Worm (Caenorhabditis elegans) whole organism, late embryonic: Measurements from ENCODE around the gene srsx-16.

Source experiments
- K02D7.2 ChIP-seq: sonication (generic microtip); optimal IDR thresholded peaks from 2 replicates; lab custom pipeline; 2017; ENCODE audit warnings: mild to moderate bottlenecking, missing genetic modification characterization, missing compliant biosample characterization
- T23F11.4 ChIP-seq: fragments of 200-800 bp; sonication (Bioruptor generic); optimal IDR thresholded peaks from 2 replicates; lab custom pipeline; 2018; ENCODE audit warnings: mild to moderate bottlenecking, missing genetic modification characterization, missing compliant biosample characterization
- Y22D7AL.16 ChIP-seq: sonication (generic microtip); optimal IDR thresholded peaks from 2 replicates; lab custom pipeline; 2016; ENCODE audit warnings: missing genetic modification characterization, missing compliant biosample characterization
- ahr-1 ChIP-seq: sonication (generic microtip); optimal IDR thresholded peaks from 2 replicates; lab custom pipeline; 2016; ENCODE audit warnings: missing genetic modification characterization, missing compliant biosample characterization
- ama-1 ChIP-seq: fragments of 150-350 bp; optimal IDR thresholded peaks from 2 replicates; lab custom pipeline; 2014
- ceh-18 ChIP-seq: sonication (generic microtip); optimal IDR thresholded peaks from 2 replicates; lab custom pipeline; 2016; ENCODE audit warnings: missing genetic modification characterization, missing compliant biosample characterization
- ceh-2 ChIP-seq: sonication (generic microtip); optimal IDR thresholded peaks from 2 replicates; lab custom pipeline; 2016; ENCODE audit warnings: missing genotype, missing genetic modification characterization, missing compliant biosample characterization
- ceh-24 ChIP-seq: sonication (generic microtip); optimal IDR thresholded peaks from 2 replicates; lab custom pipeline; 2016; ENCODE audit warnings: mild to moderate bottlenecking, missing genetic modification characterization, missing compliant biosample characterization
- ceh-30 ChIP-seq: fragments of 150-350 bp; optimal IDR thresholded peaks from 2 replicates; lab custom pipeline; 2014; ENCODE audit warnings: missing biosample characterization, missing genetic modification characterization
- ceh-31 ChIP-seq: sonication (generic microtip); optimal IDR thresholded peaks from 2 replicates; lab custom pipeline; 2016; ENCODE audit warnings: missing genetic modification characterization, missing compliant biosample characterization
- ceh-34 ChIP-seq: sonication (generic microtip); optimal IDR thresholded peaks from 2 replicates; lab custom pipeline; 2016; ENCODE audit warnings: mild to moderate bottlenecking, missing genetic modification characterization, missing compliant biosample characterization
- ceh-6 ChIP-seq: fragments of 200-800 bp; sonication (Bioruptor generic); optimal IDR thresholded peaks from 2 replicates; lab custom pipeline; 2018; ENCODE audit warnings: mild to moderate bottlenecking, missing genetic modification characterization, missing compliant biosample characterization
- dve-1 ChIP-seq: sonication (generic microtip); optimal IDR thresholded peaks from 2 replicates; lab custom pipeline; 2017; ENCODE audit warnings: antibody characterized with exemption, mild to moderate bottlenecking, missing genetic modification characterization, missing compliant biosample characterization
- eyg-1 ChIP-seq: sonication (generic microtip); optimal IDR thresholded peaks from 2 replicates; lab custom pipeline; 2016; ENCODE audit warnings: missing genotype, missing genetic modification characterization, missing compliant biosample characterization
- fkh-6 ChIP-seq: sonication (generic microtip); optimal IDR thresholded peaks from 2 replicates; lab custom pipeline; 2016; ENCODE audit warnings: missing genetic modification characterization, missing compliant biosample characterization
- gmeb-2 ChIP-seq: sonication (generic microtip); optimal IDR thresholded peaks from 2 replicates; lab custom pipeline; 2016; ENCODE audit warnings: missing genetic modification characterization, inconsistent platforms, missing compliant biosample characterization
- hlh-15 ChIP-seq: sonication (generic microtip); optimal IDR thresholded peaks from 2 replicates; lab custom pipeline; 2016; ENCODE audit warnings: missing genetic modification characterization, missing compliant biosample characterization
- hlh-30 ChIP-seq: sonication (generic microtip); optimal IDR thresholded peaks from 2 replicates; lab custom pipeline; 2017; ENCODE audit warnings: antibody characterized with exemption, missing genetic modification characterization, missing compliant biosample characterization; ENCODE audit not compliant: insufficient read depth
- lin-11 ChIP-seq: fragments of 200-800 bp; sonication (Bioruptor generic); optimal IDR thresholded peaks from 2 replicates; lab custom pipeline; 2018; ENCODE audit warnings: mild to moderate bottlenecking, missing genetic modification characterization, missing compliant biosample characterization
- madf-2 ChIP-seq: sonication (generic microtip); optimal IDR thresholded peaks from 2 replicates; lab custom pipeline; 2017; ENCODE audit warnings: missing genetic modification characterization, missing compliant biosample characterization
- mec-3 ChIP-seq: sonication (generic microtip); optimal IDR thresholded peaks from 2 replicates; lab custom pipeline; 2016; ENCODE audit warnings: borderline replicate concordance, missing genetic modification characterization, missing compliant biosample characterization
- nfya-1 ChIP-seq: sonication (generic microtip); optimal IDR thresholded peaks from 2 replicates; lab custom pipeline; 2017; ENCODE audit warnings: missing genetic modification characterization, mild to moderate bottlenecking, missing compliant biosample characterization, antibody characterized with exemption, moderate library complexity
- nhr-11 ChIP-seq: fragments of 150-350 bp; optimal IDR thresholded peaks from 2 replicates; lab custom pipeline; 2014; ENCODE audit warnings: missing biosample characterization, missing genetic modification characterization
- pat-9 ChIP-seq: fragments of 200-800 bp; sonication (Bioruptor generic); optimal IDR thresholded peaks from 2 replicates; lab custom pipeline; 2018; ENCODE audit warnings: mild to moderate bottlenecking, missing genetic modification characterization, moderate library complexity, missing compliant biosample characterization
- pax-1 ChIP-seq: fragments of 150-350 bp; optimal IDR thresholded peaks from 2 replicates; lab custom pipeline; 2014; ENCODE audit warnings: missing biosample characterization, missing genetic modification characterization
- pha-2 ChIP-seq: sonication (generic microtip); optimal IDR thresholded peaks from 2 replicates; lab custom pipeline; 2017; ENCODE audit warnings: mild to moderate bottlenecking, missing genetic modification characterization, missing compliant biosample characterization
- pqm-1 ChIP-seq: sonication (generic microtip); optimal IDR thresholded peaks from 2 replicates; lab custom pipeline; 2016; ENCODE audit warnings: missing genetic modification characterization, missing compliant biosample characterization
- pros-1 ChIP-seq: fragments of 150-350 bp; optimal IDR thresholded peaks from 2 replicates; lab custom pipeline; 2014; ENCODE audit warnings: missing biosample characterization, missing genetic modification reagents, missing genetic modification characterization
- ref-2 ChIP-seq: sonication (generic microtip); optimal IDR thresholded peaks from 2 replicates; lab custom pipeline; 2016; ENCODE audit warnings: missing genetic modification characterization, missing compliant biosample characterization
- sdc-2 ChIP-seq: sonication (generic microtip); optimal IDR thresholded peaks from 2 replicates; lab custom pipeline; 2016; ENCODE audit warnings: missing genotype, missing genetic modification characterization, missing compliant biosample characterization
- sox-2 ChIP-seq: fragments of 200-800 bp; sonication (Bioruptor generic); IDR thresholded peaks from 2 replicates; pipeline ENCODE4 v1.3.6; 2022; ENCODE audit warnings: missing genetic modification reagents, missing genetic modification characterization, missing compliant biosample characterization
- tbx-2 ChIP-seq: sonication (generic microtip); optimal IDR thresholded peaks from 2 replicates; lab custom pipeline; 2016; ENCODE audit warnings: missing genetic modification characterization, missing compliant biosample characterization
- tbx-7 ChIP-seq: sonication (generic microtip); optimal IDR thresholded peaks from 2 replicates; lab custom pipeline; 2016; ENCODE audit warnings: missing genotype, missing genetic modification characterization, missing compliant biosample characterization
- ttx-3 ChIP-seq: sonication (generic microtip); optimal IDR thresholded peaks from 2 replicates; lab custom pipeline; 2016; ENCODE audit warnings: missing genetic modification reagents, missing genetic modification characterization, missing compliant biosample characterization
- unc-3 ChIP-seq, 2 experiments: fragments of 200-800 bp in 1 of 2; sonication (Bioruptor generic) in 1 of 2; sonication (generic microtip) in 1 of 2; conservative IDR thresholded peaks in 1 of 2; optimal IDR thresholded peaks in 1 of 2; 2 replicates each; pipeline versions ENCODE4 v1.3.6 to Lab custom; 2016 to 2022; ENCODE audit warnings: missing compliant biosample characterization in 2 of 2, missing genetic modification characterization in 2 of 2, missing genetic modification reagents in 1 of 2
- unc-55 ChIP-seq: sonication (generic microtip); optimal IDR thresholded peaks from 2 replicates; lab custom pipeline; 2017; ENCODE audit warnings: missing biosample characterization, missing genetic modification reagents, missing genetic modification characterization
- unc-86 ChIP-seq: sonication (generic microtip); optimal IDR thresholded peaks from 2 replicates; lab custom pipeline; 2016; ENCODE audit warnings: missing genetic modification characterization, missing compliant biosample characterization

Gene srsx-16

ce11 chrIV:5604465-5604864 is 15.1 kb downstream of the srsx-16 start (continued):
- no peak for TF ChIP-seq eyg-1 (tag; lab: Kevin White, UChicago)
- no peak for TF ChIP-seq ceh-30 (tag; lab: Kevin White, UChicago)

ce11 chrIV:5603321-5603720 is 16.2 kb downstream of the srsx-16 start:
- no peak for TF ChIP-seq mec-3 (tag; lab: Kevin White, UChicago)
- no peak for TF ChIP-seq unc-86
- TF ChIP-seq dve-1, result peak; percentile 26
- TF ChIP-seq T23F11.4, result no peak
- no peak for TF ChIP-seq ahr-1 (tag; lab: Kevin White, UChicago)
- TF ChIP-seq tbx-2 (tag; lab: Kevin White, UChicago), result peak; percentile 1
- TF ChIP-seq gmeb-2 (tag; lab: Kevin White, UChicago), result no peak
- TF ChIP-seq ceh-34 (tag; lab: Kevin White, UChicago), result peak; percentile 24

DNA sequence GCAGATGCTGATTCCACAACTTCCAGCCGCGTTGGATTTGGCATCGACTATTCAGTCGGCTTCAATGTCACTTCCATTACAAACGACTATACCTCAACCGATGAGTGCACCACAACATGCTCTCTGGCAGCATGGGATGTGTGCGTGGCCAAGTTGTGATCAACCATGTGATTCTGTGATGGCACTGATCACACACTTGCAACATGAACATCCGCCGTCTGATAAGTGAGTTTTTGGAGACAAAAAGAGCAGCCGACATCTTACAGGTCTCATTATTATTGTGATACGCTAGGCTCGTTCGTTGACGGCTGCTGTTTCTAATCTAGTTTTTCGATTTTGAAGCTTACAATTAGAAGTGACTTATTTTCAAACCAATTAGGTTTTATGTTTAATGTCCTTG is 17.1 kb downstream of the srsx-16 start:
- TF ChIP-seq ceh-31 (tag; lab: Kevin White, UChicago) (no peak), mec-3 (tag; lab: Kevin White, UChicago) (no peak), pat-9 (no peak), dve-1 (no peak), sox-2 (GFP tag; lab: Robert Waterston, UW) (no peak), nhr-11 (tag; lab: Kevin White, UChicago) (no peak), pros-1 (tag; lab: Kevin White, UChicago) (no peak), ceh-6 (GFP tag; lab: Kevin White, UChicago) (no peak), madf-2 (tag; lab: Kevin White, UChicago) (no peak)

- TF ChIP-seq ceh-6 (GFP tag; lab: Kevin White, UChicago), result no peak
- TF ChIP-seq nhr-11 (tag; lab: Kevin White, UChicago), result no peak
- TF ChIP-seq hlh-30, result peak; percentile 47
- no peak for TF ChIP-seq unc-3 (GFP tag; conservative IDR thresholded peaks at IDR 0.05; lab: Robert Waterston, UW)
- no peak for TF ChIP-seq unc-3 (tag; optimal IDR thresholded peaks at IDR 0.05; lab: Kevin White, UChicago)
- TF ChIP-seq ceh-24 (tag; lab: Kevin White, UChicago), result no peak
- TF ChIP-seq Y22D7AL.16 (tag; lab: Kevin White, UChicago), result no peak
- TF ChIP-seq fkh-6, result peak; percentile 1
- no peak for TF ChIP-seq ama-1 (lab: Kevin White, UChicago)
- TF ChIP-seq pha-2, result peak; percentile 41
- TF ChIP-seq sdc-2 (tag; lab: Kevin White, UChicago), result no peak
- TF ChIP-seq ceh-18 (tag; lab: Kevin White, UChicago), result peak; percentile 44
- TF ChIP-seq ceh-2 (tag; lab: Kevin White, UChicago), result peak; percentile 21
- no peak for TF ChIP-seq ahr-1 (tag; lab: Kevin White, UChicago)
- TF ChIP-seq unc-55 (GFP tag; lab: Kevin White, UChicago), result peak; percentile 66
- TF ChIP-seq sox-2 (GFP tag; lab: Robert Waterston, UW), result peak; percentile 59
- TF ChIP-seq K02D7.2 (tag; lab: Kevin White, UChicago), result no peak
- peak; percentile 79 for TF ChIP-seq nfya-1
- peak; percentile 45 for TF ChIP-seq pax-1 (tag; lab: Kevin White, UChicago)
- TF ChIP-seq pqm-1, result no peak
- TF ChIP-seq dve-1, result no peak
- peak; percentile 67 for TF ChIP-seq tbx-2 (tag; lab: Kevin White, UChicago)
- TF ChIP-seq gmeb-2 (tag; lab: Kevin White, UChicago), result no peak
- TF ChIP-seq ceh-31 (tag; lab: Kevin White, UChicago), result peak; percentile 61
- TF ChIP-seq T23F11.4, result no peak
- no peak for TF ChIP-seq ttx-3 (tag; lab: Kevin White, UChicago)
- peak; percentile 57 for TF ChIP-seq ceh-34 (tag; lab: Kevin White, UChicago)
- no peak for TF ChIP-seq lin-11 (tag; lab: Kevin White, UChicago)
- no peak for TF ChIP-seq hlh-15
- peak; percentile 69 for TF ChIP-seq ref-2 (tag; lab: Kevin White, UChicago)
- TF ChIP-seq tbx-7 (tag; lab: Kevin White, UChicago), result no peak
Observed at ce11 chrIV:5600316-5600715, 19.2 kb downstream of the srsx-16 start.
